Fruit fly (Drosophila melanogaster) whole organism: ENCODE measurements around the gene Fit2.

Experiments used
- CG8478 ChIP-seq: fragments of >200 bp; optimal IDR thresholded peaks from 2 replicates; lab custom pipeline; 2018; ENCODE audit warnings: inconsistent platforms
- Dll ChIP-seq: fragments of >200 bp; optimal IDR thresholded peaks from 2 replicates; lab custom pipeline; 2017
- EcR ChIP-seq, 2 experiments: fragments of >200 bp; optimal IDR thresholded peaks; 2 replicates each; lab custom pipeline; 2017; ENCODE audit warnings: missing biosample characterization in 2 of 2, missing genetic modification characterization in 2 of 2, missing genetic modification reagents in 2 of 2
- pan ChIP-seq: fragments of >200 bp; optimal IDR thresholded peaks from 2 replicates; lab custom pipeline; 2017
- psq ChIP-seq: fragments of >200 bp; optimal IDR thresholded peaks from 2 replicates; lab custom pipeline; 2017
- usp ChIP-seq: fragments of >200 bp; optimal IDR thresholded peaks from 2 replicates; lab custom pipeline; 2017; ENCODE audit warnings: missing biosample characterization, missing genetic modification characterization, mixed read lengths

dm6 chr3L:17035492-17035891 lies 11.4 kb downstream of the Fit2 start, which contains the start of gene beg:
- no peak for TF ChIP-seq usp (GFP tag; lab: Kevin White, UChicago)
- no peak for TF ChIP-seq pan (lab: Kevin White, UChicago)
- TF ChIP-seq EcR (GFP tag; optimal IDR thresholded peaks at IDR 0.05; lab: Kevin White, UChicago), result no peak
- TF ChIP-seq psq (lab: Kevin White, UChicago), result no peak
- TF ChIP-seq Dll, result no peak
- no peak for TF ChIP-seq CG8478 (lab: Kevin White, UChicago)
